Worm (Caenorhabditis elegans): ENCODE data around the gene fipr-12.

The fipr-12 gene

DNA sequence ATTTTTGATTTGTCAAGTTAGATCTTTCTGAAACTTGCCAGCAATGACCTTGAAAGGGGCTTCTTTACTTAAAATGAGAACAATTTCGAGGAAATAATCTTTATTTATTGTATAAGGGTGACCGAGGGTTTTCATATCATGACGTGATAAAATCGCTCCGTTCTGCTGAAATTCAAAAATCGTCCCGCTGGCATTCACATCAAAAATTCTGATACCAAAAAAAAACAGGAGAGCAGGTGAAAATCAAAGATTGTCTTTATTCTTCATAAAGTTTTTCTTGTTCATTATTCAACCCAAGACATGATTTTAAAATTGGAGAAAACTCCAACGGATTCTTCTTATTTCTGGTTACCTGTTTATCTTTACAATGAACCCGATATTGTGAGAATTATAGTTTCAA, 954 bp downstream of the fipr-12 start, which contains the start of gene sre-28:
Gene sre-28, plus strand, starts transcription at position 301 of the 400 bp plus-strand sequence.
- TF ChIP-seq hmg-11 (tag; optimal IDR thresholded peaks at IDR 0.05) (no peak), elt-3 (tag; optimal IDR thresholded peaks at IDR 0.05) (no peak)

DNA sequence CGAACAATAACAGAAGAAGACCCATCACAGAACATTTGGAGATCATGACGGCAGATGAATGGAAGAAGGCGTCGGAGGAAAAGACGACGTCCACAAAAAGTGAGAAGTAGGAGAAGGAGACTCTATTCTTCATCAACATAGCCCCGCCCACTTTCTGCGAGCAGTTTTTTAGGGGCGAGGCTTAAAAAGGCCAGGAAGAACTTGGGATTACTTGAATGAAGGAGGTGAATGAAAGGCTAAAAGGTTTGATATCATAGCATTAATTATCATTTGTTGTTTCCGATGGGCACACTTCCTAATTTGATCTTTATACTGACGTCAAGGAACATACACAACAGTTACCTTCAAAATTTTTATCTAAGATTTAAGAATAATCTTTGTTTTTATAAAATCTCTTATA, 5.7 kb downstream of the fipr-12 start, which contains the start of gene nlp-58:
Gene nlp-58, minus strand, starts transcription at position 101 of the 400 bp plus-strand sequence.
- TF ChIP-seq fos-1 (tag; optimal IDR thresholded peaks at IDR 0.05) (no peak), ZK546.5 (tag; optimal IDR thresholded peaks at IDR 0.05) (no peak), lin-39 (tag; optimal IDR thresholded peaks at IDR 0.05) (no peak), elt-2 (tag; optimal IDR thresholded peaks at IDR 0.05) (no peak), elt-1 (tag; optimal IDR thresholded peaks at IDR 0.05) (no peak), ama-1 (optimal IDR thresholded peaks at IDR 0.05) (no peak), hmg-11 (tag; optimal IDR thresholded peaks at IDR 0.05) (no peak)

DNA sequence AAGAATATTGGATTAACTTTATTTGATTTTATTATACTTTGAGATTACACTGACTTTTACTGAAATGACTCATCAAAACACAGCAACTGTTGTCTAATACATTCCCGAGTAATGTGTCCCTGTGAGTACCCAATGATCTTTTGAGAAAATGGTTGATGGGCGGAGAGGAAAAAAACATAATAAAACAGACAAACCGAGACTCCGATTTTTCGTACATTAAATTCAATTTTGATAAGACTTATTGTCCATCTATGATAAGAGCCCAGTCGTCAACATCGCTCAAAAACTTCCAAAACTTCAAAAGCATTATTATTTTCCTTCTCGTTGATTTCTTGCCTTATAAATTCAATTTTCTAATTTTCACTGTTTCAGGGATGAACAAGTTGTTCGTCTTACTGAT, 7.7 kb downstream of the fipr-12 start, which contains the start of gene ttr-46:
Gene ttr-46, plus strand, starts transcription at position 373 of the 400 bp plus-strand sequence.
- TF ChIP-seq elt-2 (tag; optimal IDR thresholded peaks at IDR 0.05), result peak; percentile 68
- no peak for TF ChIP-seq ceh-28 (tag; optimal IDR thresholded peaks at IDR 0.05)
- no peak for TF ChIP-seq nhr-28 (tag; optimal IDR thresholded peaks at IDR 0.05)
- peak; percentile 65 for TF ChIP-seq pqm-1 (tag; optimal IDR thresholded peaks at IDR 0.05)

DNA sequence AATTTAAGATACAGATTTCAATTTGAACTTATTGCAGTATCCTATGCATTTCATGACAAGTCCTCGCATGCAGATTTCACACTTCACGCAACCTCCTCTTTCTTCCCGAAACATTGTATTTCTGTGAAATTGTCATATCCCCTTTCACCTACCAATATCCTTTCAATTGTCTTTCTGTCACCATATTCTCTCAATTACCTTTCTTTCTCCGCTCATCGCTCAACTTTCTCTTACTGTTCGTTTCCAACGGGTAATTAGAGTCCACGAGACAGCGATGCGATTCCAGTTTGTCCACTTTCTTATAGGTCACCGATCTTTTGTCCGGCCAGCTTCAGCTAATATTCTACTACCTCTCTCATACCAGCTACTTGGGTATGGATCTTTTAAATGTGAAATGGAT, 9.3 kb downstream of the fipr-12 start, which contains the start of gene mam-5:
Gene mam-5, plus strand, starts transcription at position 304 of the 400 bp plus-strand sequence.
- TF ChIP-seq daf-12 (tag; optimal IDR thresholded peaks at IDR 0.05), result no peak
- no peak for TF ChIP-seq nhr-237 (tag; optimal IDR thresholded peaks at IDR 0.05)
- TF ChIP-seq jun-1 (tag; optimal IDR thresholded peaks at IDR 0.05), result no peak
- no peak for TF ChIP-seq mml-1 (tag; optimal IDR thresholded peaks at IDR 0.05)
- no peak for TF ChIP-seq nhr-67 (tag; optimal IDR thresholded peaks at IDR 0.05)

DNA sequence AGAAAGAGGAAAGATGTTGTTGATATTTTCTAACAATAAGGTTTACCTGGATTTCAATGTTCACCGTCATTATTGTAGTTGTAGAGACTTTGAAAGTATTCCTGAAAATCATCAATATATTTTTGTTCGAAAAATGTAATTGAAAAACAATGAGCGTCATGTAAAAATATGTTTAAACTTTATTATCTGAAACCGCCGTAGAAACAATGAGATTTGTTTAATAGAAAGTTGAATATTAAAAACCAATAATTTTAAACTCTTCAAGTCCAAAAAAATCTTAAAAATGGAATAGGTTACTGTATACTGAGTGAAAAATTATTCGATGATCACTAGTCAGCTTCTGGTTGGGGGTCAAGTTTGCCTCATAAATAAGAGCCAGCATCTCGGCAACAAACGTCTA, 15.1 kb downstream of the fipr-12 start, which contains the start of gene anmt-3:
Gene anmt-3, minus strand, starts transcription at position 101 of the 400 bp plus-strand sequence.
- TF ChIP-seq nhr-76 (tag; optimal IDR thresholded peaks at IDR 0.05) (no peak), fkh-2 (tag; optimal IDR thresholded peaks at IDR 0.05) (no peak)

DNA sequence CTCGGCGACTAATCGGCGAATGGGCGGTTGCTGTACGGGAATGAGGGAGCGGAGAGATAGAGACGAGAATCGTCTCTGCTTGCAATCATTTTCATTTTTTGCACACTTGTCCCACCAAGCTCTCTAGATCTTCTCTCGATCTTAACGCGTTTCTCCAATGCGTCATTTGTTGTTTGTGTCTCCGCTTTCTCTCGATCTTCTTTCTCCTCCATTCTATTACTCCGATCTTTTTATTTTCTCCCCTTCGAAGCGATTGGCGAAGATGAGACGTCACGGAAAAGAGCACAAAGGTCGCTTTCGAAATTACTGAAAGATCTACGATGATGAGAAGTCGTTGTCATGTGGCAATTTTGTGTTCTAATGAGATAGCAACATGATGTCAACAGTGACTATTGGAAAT, 15.5 kb downstream of the fipr-12 start:
- TF ChIP-seq egl-5 (tag; optimal IDR thresholded peaks at IDR 0.05) (peak; percentile 22), nhr-11 (tag; optimal IDR thresholded peaks at IDR 0.05) (peak; percentile 37), nhr-12 (tag; optimal IDR thresholded peaks at IDR 0.05) (no peak), lin-39 (tag; optimal IDR thresholded peaks at IDR 0.05) (no peak), ztf-4 (tag; optimal IDR thresholded peaks at IDR 0.05) (no peak), snpc-4 (tag; optimal IDR thresholded peaks at IDR 0.05) (no peak), elt-3 (tag; optimal IDR thresholded peaks at IDR 0.05) (no peak)

DNA sequence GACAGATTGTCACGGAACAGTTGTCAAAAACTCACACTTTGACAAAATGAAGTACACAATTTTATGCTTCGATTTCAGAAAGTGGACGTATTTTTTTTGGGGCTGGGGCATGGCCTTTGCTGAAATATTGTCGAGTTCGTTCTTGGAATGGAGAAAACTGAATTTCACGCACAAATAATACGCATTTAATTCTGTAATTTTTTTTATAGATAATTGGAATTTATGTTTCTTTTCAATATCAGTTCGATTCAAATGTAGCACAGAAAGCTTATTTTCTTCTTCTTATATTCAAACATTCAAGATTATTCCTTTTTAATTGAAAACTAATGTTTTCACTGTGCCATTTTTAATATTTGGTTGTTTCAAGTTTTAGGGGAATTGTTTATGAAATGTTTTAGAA, 17.2 kb downstream of the fipr-12 start, which contains the start of gene T07C12.10:
Gene T07C12.10, minus strand, starts transcription at position 101 of the 400 bp plus-strand sequence.
- TF ChIP-seq nhr-237 (tag; optimal IDR thresholded peaks at IDR 0.05) (no peak), ceh-28 (tag; optimal IDR thresholded peaks at IDR 0.05) (no peak), ceh-82 (tag; optimal IDR thresholded peaks at IDR 0.05) (no peak)

DNA sequence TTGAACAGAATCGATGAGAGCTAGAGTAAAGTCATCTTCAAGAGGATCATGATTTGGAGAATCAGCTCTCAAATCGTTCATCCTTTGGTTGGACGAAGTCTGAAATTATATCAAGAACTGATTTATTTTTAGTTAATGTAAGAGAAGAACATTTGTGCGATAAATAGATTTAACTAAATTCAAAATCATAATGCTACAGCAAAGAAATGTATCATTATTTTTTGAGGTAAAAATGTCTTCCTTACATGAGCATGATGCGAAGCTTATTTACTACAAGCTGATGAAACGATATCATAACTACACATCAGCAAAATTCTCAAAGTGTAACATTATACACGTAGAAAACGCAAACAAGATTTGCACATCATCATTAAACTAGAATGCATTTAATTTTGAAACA, 19.3 kb downstream of the fipr-12 start, which contains the start of gene madf-4:
Gene madf-4, minus strand, starts transcription at position 101 of the 400 bp plus-strand sequence.
- TF ChIP-seq nhr-237 (tag; optimal IDR thresholded peaks at IDR 0.05) (no peak), nhr-77 (tag; optimal IDR thresholded peaks at IDR 0.05) (no peak), lin-39 (tag; optimal IDR thresholded peaks at IDR 0.05) (no peak)

DNA sequence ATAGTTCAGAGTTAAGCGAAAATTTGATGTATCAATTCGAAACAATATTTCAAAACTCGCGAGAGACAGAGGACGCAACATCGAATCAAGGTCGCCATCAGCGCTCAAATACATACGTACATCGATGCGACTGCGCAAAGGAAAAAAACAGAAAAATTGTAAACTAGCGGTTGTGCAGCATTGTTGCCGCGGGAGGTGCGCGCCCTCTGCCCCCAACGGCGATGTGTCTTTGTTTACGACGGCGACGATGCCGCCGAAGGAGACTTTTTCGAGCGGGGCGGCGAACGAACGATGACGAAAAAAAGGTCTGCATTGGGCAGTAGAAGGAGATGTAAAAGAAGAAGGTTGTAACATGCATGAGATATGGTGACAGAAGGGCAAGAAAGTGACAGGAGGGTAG, 19.8 kb downstream of the fipr-12 start:
- TF ChIP-seq lsy-12 (tag; optimal IDR thresholded peaks at IDR 0.05) (no peak), nhr-28 (tag; optimal IDR thresholded peaks at IDR 0.05) (no peak), nhr-25 (tag; optimal IDR thresholded peaks at IDR 0.05) (peak; percentile 69), ceh-28 (tag; optimal IDR thresholded peaks at IDR 0.05) (no peak)
